Worm (Caenorhabditis elegans): ENCODE measurements around the gene Y75B12B.10.
"Not testable (repeated sequence)": the region's sequence is repeated elsewhere in the genome, so short reads cannot be mapped to it uniquely, and the experiment has no call there.

DNA sequence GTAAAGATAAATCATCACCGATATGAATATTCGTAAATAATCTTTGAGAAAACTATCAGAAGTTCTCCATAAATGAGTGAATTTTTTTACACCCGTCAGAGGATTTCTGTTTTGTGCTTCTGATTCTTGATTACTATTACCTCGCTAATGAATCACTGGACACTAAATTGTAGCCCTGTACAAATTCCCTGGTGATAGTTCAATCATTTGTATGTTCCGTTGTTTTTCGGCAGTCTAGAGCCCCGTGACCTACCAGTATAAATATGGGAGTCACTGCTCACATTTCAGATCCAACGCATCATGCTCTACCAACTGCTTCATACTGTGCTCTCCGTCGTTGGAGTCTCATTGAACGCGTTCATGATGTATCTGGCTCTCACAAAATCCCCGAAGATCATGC, 50.4 kb downstream of the Y75B12B.10 start, which contains the start of gene srd-28:
- not testable (repeated sequence) for TF ChIP-seq pha-4 (tag; optimal IDR thresholded peaks at IDR 0.05); lsy-2 (tag; optimal IDR thresholded peaks at IDR 0.05); blmp-1 (tag; optimal IDR thresholded peaks at IDR 0.05); ces-1 (GFP tag; optimal IDR thresholded peaks at IDR 0.05); lin-13 (tag; optimal IDR thresholded peaks at IDR 0.05); drap-1 (GFP tag; optimal IDR thresholded peaks at IDR 0.05); ceh-43 (GFP tag; optimal IDR thresholded peaks at IDR 0.05); nhr-28 (tag; optimal IDR thresholded peaks at IDR 0.05); ztf-11 (tag; optimal IDR thresholded peaks at IDR 0.05)
